Worm (Caenorhabditis elegans) whole organism, early embryonic: ENCODE data around the gene F26A1.19.

ENCODE experiments used
- B0310.2 ChIP-seq: sonication (generic microtip); optimal IDR thresholded peaks from 2 replicates; lab custom pipeline; 2016; ENCODE audit warnings: mild to moderate bottlenecking, missing genetic modification characterization, missing compliant biosample characterization
- F13C5.2 ChIP-seq: sonication (generic microtip); optimal IDR thresholded peaks from 2 replicates; lab custom pipeline; 2017; ENCODE audit warnings: mild to moderate bottlenecking, missing genetic modification characterization, inconsistent platforms, missing compliant biosample characterization
- aly-1 ChIP-seq: sonication (generic microtip); optimal IDR thresholded peaks from 2 replicates; lab custom pipeline; 2016; ENCODE audit warnings: missing genetic modification characterization, missing compliant biosample characterization
- ama-1 ChIP-seq: fragments of 150-350 bp; optimal IDR thresholded peaks from 2 replicates; lab custom pipeline; 2014
- ceh-13 ChIP-seq: fragments of 200-800 bp; sonication (Bioruptor generic); optimal IDR thresholded peaks from 2 replicates; lab custom pipeline; 2018; ENCODE audit warnings: mild to moderate bottlenecking, missing genetic modification characterization, missing compliant biosample characterization
- ceh-36 ChIP-seq: sonication (generic microtip); optimal IDR thresholded peaks from 2 replicates; lab custom pipeline; 2016; ENCODE audit warnings: missing genetic modification characterization, inconsistent platforms, missing compliant biosample characterization
- ets-7 ChIP-seq: sonication (generic microtip); optimal IDR thresholded peaks from 2 replicates; lab custom pipeline; 2016; ENCODE audit warnings: missing genotype, missing genetic modification characterization, missing compliant biosample characterization
- flt-1 ChIP-seq: fragments of 200-800 bp; sonication (Bioruptor generic); IDR thresholded peaks from 2 replicates; pipeline ENCODE4 v1.3.6; 2022; ENCODE audit warnings: missing genetic modification characterization, missing compliant biosample characterization
- hmbx-1 ChIP-seq: sonication (generic microtip); optimal IDR thresholded peaks from 2 replicates; lab custom pipeline; 2016; ENCODE audit warnings: mild to moderate bottlenecking, missing genetic modification characterization, missing compliant biosample characterization
- hmg-4 ChIP-seq: fragments of 200-800 bp; sonication (Bioruptor generic); optimal IDR thresholded peaks from 2 replicates; lab custom pipeline; 2018; ENCODE audit warnings: mild to moderate bottlenecking, missing genetic modification characterization, missing compliant biosample characterization
- hnd-1 ChIP-seq: sonication (generic microtip); optimal IDR thresholded peaks from 2 replicates; lab custom pipeline; 2016; ENCODE audit warnings: missing genetic modification characterization, missing compliant biosample characterization
- pes-1 ChIP-seq: fragments of 200-800 bp; sonication (Bioruptor generic); IDR thresholded peaks from 2 replicates; pipeline ENCODE4 v1.3.6; 2022; ENCODE audit warnings: missing genetic modification reagents, missing genetic modification characterization, missing compliant biosample characterization
- scrt-1 ChIP-seq: fragments of 200-800 bp; sonication (Bioruptor generic); IDR thresholded peaks from 2 replicates; pipeline ENCODE4 v1.3.6; 2022; ENCODE audit warnings: missing genetic modification characterization, missing compliant biosample characterization
- sea-1 ChIP-seq: fragments of 200-800 bp; sonication (Bioruptor generic); conservative IDR thresholded peaks from 2 replicates; pipeline ENCODE4 v1.3.6; 2022; ENCODE audit warnings: missing genetic modification characterization, missing compliant biosample characterization
- tbx-11 ChIP-seq: fragments of 200-800 bp; sonication (Bioruptor generic); IDR thresholded peaks from 2 replicates; pipeline ENCODE4 v1.3.6; 2022; ENCODE audit warnings: missing genetic modification characterization, missing compliant biosample characterization
- tbx-37 ChIP-seq: fragments of 200-800 bp; sonication (Bioruptor generic); conservative IDR thresholded peaks from 2 replicates; pipeline ENCODE4 v1.3.6; 2022; ENCODE audit warnings: missing genetic modification reagents, missing genetic modification characterization, missing compliant biosample characterization
- tra-4 ChIP-seq: sonication (generic microtip); optimal IDR thresholded peaks from 2 replicates; lab custom pipeline; 2017; ENCODE audit warnings: missing genetic modification characterization, missing compliant biosample characterization

Gene F26A1.19

DNA sequence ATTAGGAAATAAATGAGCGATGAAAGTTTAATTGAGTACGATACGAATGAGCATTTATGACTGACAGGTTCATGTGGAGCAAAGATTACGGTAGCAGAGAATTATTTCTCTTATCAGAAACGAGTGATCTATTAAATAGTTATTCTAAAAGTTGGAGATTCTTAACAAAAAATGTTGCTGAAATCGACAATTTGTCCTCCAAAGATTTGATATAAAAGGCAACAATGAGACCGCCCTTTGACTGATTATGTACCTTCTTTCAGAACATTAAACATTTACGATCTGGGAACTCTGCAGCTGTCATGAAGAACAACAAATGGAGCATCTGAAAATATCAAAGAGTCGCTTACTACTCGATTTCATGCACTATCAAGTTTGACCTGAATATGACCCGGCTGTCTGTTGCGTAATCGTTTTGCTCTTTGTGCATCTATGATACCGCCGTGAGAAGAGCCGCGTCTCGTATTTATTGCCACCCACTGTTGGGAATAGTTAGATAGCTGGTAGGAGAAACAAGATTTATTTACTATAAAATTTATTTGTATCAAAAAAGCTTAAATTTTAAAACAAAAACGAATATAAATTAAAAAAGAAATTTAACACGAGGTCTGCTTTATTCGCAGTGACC lies 27.9 kb upstream of the F26A1.19 start, which contains the start of gene pal-1:
Gene pal-1 (minus strand): TSS at position 51 of the 628 bp plus-strand sequence.
- no peak for TF ChIP-seq hmbx-1
- TF ChIP-seq ama-1 (lab: Kevin White, UChicago), result no peak
- TF ChIP-seq F13C5.2 (tag; lab: Kevin White, UChicago), result no peak
- TF ChIP-seq aly-1 (tag; lab: Kevin White, UChicago), result no peak
- TF ChIP-seq tbx-37, result no peak
- TF ChIP-seq flt-1, result no peak
- TF ChIP-seq sea-1 (GFP tag; lab: Robert Waterston, UW), result no peak
- no peak for TF ChIP-seq pes-1 (GFP tag; lab: Robert Waterston, UW)
- no peak for TF ChIP-seq B0310.2 (tag; lab: Kevin White, UChicago)
- TF ChIP-seq tra-4 (tag; lab: Kevin White, UChicago), result no peak
- no peak for TF ChIP-seq ceh-36 (tag; lab: Kevin White, UChicago)
- no peak for TF ChIP-seq scrt-1 (GFP tag; lab: Robert Waterston, UW)
- no peak for TF ChIP-seq hmg-4 (GFP tag; lab: Kevin White, UChicago)
- TF ChIP-seq hnd-1 (tag; lab: Kevin White, UChicago), result no peak
- TF ChIP-seq ceh-13 (GFP tag; lab: Kevin White, UChicago), result no peak
- no peak for TF ChIP-seq ets-7 (tag; lab: Kevin White, UChicago)

DNA sequence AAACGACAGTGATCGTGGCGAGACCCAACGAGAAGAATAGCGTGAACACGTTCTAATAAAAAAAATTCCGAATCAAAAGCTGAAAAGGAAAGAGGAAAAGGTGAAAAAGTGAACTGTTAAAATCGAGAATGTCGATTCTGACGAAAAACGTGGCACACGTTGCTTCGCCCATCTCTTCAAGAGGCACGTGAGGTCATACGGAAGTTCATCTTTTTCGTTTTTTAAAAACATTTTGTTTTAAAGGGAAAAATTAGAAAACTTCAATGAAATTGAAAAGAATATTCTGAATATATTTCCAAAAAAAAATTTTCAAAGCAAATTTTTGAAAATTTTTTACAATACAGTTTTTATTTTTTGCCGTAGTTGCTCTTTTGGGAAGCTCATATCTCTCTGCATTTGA lies 26.3 kb upstream of the F26A1.19 start, which contains the start of gene C38D4.7:
Gene C38D4.7 (minus strand): TSS at position 101 of the 400 bp plus-strand sequence.
- TF ChIP-seq sea-1 (GFP tag; lab: Robert Waterston, UW) (no peak), ceh-13 (GFP tag; lab: Kevin White, UChicago) (no peak), ceh-36 (tag; lab: Kevin White, UChicago) (no peak), ets-7 (tag; lab: Kevin White, UChicago) (no peak), aly-1 (tag; lab: Kevin White, UChicago) (no peak), hnd-1 (tag; lab: Kevin White, UChicago) (no peak), B0310.2 (tag; lab: Kevin White, UChicago) (no peak), tbx-37 (no peak), hmg-4 (GFP tag; lab: Kevin White, UChicago) (no peak), pes-1 (GFP tag; lab: Robert Waterston, UW) (no peak), flt-1 (no peak), scrt-1 (GFP tag; lab: Robert Waterston, UW) (no peak), tbx-11 (GFP tag; lab: Robert Waterston, UW) (no peak), tra-4 (tag; lab: Kevin White, UChicago) (no peak)

DNA sequence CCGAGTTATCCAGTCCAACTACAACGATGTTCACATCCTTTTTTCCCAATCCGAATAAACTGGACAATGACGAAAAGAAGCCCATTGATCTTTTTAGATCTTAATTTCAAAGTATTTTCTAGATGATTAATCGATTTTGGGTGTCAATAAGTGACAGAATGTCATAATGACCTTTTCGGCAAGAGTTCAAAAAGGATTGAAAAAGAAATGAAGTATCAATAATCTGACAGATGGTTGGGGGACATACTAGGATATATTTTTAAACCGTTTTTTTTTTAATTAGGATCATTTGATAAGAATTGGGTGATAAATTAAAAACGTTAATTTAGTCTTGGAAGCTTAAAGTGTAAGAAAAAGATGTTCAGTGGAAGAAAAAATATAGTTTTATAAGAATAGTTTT lies 22.8 kb upstream of the F26A1.19 start, which contains the start of gene arl-6:
Gene arl-6 (minus strand): TSS at position 101 of the 400 bp plus-strand sequence.
- TF ChIP-seq ama-1 (lab: Kevin White, UChicago) (no peak), hnd-1 (tag; lab: Kevin White, UChicago) (no peak), ceh-13 (GFP tag; lab: Kevin White, UChicago) (no peak), tbx-37 (no peak), hmg-4 (GFP tag; lab: Kevin White, UChicago) (no peak), ceh-36 (tag; lab: Kevin White, UChicago) (no peak), B0310.2 (tag; lab: Kevin White, UChicago) (no peak), aly-1 (tag; lab: Kevin White, UChicago) (no peak), scrt-1 (GFP tag; lab: Robert Waterston, UW) (no peak), tra-4 (tag; lab: Kevin White, UChicago) (no peak), tbx-11 (GFP tag; lab: Robert Waterston, UW) (no peak), flt-1 (no peak)

DNA sequence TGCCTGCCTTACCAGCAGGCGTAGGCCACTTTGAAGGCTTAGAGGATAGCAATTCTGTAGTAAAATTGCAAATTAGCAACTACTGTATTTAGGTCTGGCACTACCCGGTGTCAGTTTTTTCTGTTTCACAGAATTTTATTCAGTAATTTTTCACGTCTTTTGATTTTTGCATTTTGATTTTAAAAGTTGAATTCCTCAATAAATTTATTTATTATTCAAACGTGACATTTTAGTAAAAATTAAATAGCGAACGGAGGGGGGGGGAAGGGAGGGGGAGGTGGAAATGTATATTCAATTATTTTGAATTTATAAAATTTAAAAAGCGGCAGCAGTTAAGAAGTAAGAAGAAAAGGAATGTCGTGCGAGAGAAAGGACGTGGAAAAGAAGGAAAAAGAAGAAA lies 20.3 kb upstream of the F26A1.19 start, which contains the start of gene F26A1.4:
Gene F26A1.4 (plus strand): TSS at position 301 of the 400 bp plus-strand sequence.
- TF ChIP-seq B0310.2 (tag; lab: Kevin White, UChicago), result no peak
- TF ChIP-seq ceh-36 (tag; lab: Kevin White, UChicago), result no peak
- TF ChIP-seq hmbx-1, result no peak
- TF ChIP-seq ceh-13 (GFP tag; lab: Kevin White, UChicago), result no peak
- no peak for TF ChIP-seq tbx-37
- no peak for TF ChIP-seq ets-7 (tag; lab: Kevin White, UChicago)
- TF ChIP-seq flt-1, result no peak
- TF ChIP-seq hnd-1 (tag; lab: Kevin White, UChicago), result no peak
- TF ChIP-seq scrt-1 (GFP tag; lab: Robert Waterston, UW), result no peak
- no peak for TF ChIP-seq F13C5.2 (tag; lab: Kevin White, UChicago)
- no peak for TF ChIP-seq ama-1 (lab: Kevin White, UChicago)
- TF ChIP-seq pes-1 (GFP tag; lab: Robert Waterston, UW), result no peak
- no peak for TF ChIP-seq sea-1 (GFP tag; lab: Robert Waterston, UW)
- no peak for TF ChIP-seq aly-1 (tag; lab: Kevin White, UChicago)

DNA sequence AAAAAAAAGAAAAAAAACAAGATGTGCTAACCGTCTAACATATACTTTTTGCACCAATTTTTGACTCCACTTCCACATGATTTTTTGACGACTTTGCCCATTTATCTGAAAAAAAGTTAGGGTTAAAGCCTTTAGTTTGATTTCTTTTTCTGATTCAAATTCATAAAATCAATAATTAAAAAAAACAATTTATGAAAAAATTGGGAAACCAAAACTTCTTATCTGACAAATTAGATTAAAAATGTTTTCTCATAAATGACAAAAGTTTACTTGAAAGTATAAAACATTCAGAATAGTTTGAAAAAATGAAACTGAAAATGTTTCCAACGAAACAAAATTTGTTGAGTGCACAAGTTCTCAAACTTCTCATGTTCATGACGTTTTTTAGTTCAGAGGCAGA lies 17.7 kb upstream of the F26A1.19 start, which contains the start of gene F26A1.7:
Gene F26A1.7 (minus strand): TSS at position 101 of the 400 bp plus-strand sequence.
- TF ChIP-seq aly-1 (tag; lab: Kevin White, UChicago), result no peak
- TF ChIP-seq F13C5.2 (tag; lab: Kevin White, UChicago), result no peak
- TF ChIP-seq tbx-11 (GFP tag; lab: Robert Waterston, UW), result no peak
- no peak for TF ChIP-seq ets-7 (tag; lab: Kevin White, UChicago)
- no peak for TF ChIP-seq tra-4 (tag; lab: Kevin White, UChicago)
- no peak for TF ChIP-seq hmbx-1
- no peak for TF ChIP-seq tbx-37
- no peak for TF ChIP-seq B0310.2 (tag; lab: Kevin White, UChicago)
- TF ChIP-seq hmg-4 (GFP tag; lab: Kevin White, UChicago), result no peak
- TF ChIP-seq pes-1 (GFP tag; lab: Robert Waterston, UW), result no peak
- no peak for TF ChIP-seq hnd-1 (tag; lab: Kevin White, UChicago)
- no peak for TF ChIP-seq scrt-1 (GFP tag; lab: Robert Waterston, UW)
- TF ChIP-seq sea-1 (GFP tag; lab: Robert Waterston, UW), result no peak
- no peak for TF ChIP-seq flt-1
- TF ChIP-seq ama-1 (lab: Kevin White, UChicago), result no peak
- TF ChIP-seq ceh-36 (tag; lab: Kevin White, UChicago), result no peak
- no peak for TF ChIP-seq ceh-13 (GFP tag; lab: Kevin White, UChicago)

DNA sequence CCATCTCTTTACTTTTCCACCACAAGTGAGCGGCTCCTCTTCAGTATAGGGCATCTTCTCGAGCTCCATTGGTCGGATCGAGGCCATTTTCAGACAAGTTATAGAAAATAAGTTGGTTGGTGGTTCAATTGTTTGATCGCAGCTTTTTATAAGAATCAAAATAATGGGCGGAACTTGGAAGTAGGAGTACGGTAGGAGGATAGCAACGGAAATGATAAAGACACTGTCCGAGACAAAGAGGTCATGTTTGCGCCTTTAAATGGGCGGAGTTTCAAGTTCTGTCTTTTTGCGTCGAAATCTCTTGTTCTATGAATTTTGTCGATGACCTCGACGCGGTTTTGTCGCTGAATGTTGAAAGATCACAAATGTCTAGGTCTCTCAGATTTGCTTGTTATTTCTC lies 15.4 kb upstream of the F26A1.19 start, which contains the start of gene F26A1.8:
Gene F26A1.8 (minus strand): TSS at position 101 of the 400 bp plus-strand sequence.
- TF ChIP-seq ceh-13 (GFP tag; lab: Kevin White, UChicago) (no peak), hnd-1 (tag; lab: Kevin White, UChicago) (no peak), ceh-36 (tag; lab: Kevin White, UChicago) (no peak), ama-1 (lab: Kevin White, UChicago) (no peak), tbx-11 (GFP tag; lab: Robert Waterston, UW) (no peak), F13C5.2 (tag; lab: Kevin White, UChicago) (no peak), aly-1 (tag; lab: Kevin White, UChicago) (no peak), tbx-37 (no peak)
